Fruit fly (Drosophila melanogaster): ENCODE results near the gene CG4768.
A peak's percentile ranks its signal among the peaks of the same experiment; 100 is the strongest.

The CG4768 gene

DNA sequence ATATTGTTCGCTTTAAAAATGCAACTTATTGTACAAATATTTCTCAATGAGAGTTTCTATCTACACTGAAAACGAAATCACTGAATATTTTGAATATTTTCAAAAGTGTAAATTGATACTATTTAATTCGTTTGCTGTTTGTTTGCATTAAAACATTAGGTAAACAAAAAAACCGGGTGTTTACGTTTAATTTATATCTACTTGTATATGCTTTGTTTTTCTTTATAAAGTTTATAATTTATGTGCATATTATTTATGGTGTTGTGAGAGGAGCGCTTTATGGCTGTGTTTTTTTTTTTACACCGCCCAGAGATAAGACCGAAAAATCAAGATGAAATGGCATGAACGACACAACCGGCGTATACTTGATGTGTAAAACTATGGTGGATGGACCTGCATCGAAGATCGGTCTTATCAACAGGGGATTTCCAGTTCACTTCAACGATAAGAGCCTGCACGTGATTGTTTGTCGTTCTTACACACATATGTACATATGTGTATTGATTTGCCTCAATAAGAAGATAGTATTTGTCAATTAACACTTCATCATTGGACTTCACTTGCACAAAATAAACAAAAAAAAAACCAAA is 37.6 kb downstream of the CG4768 start (continued):
- TF ChIP-seq mam (GFP tag; optimal IDR thresholded peaks at IDR 0.05), result no peak
- no peak for TF ChIP-seq ci (GFP tag; IDR thresholded peaks at IDR 0.05)
- TF ChIP-seq chif (GFP tag; optimal IDR thresholded peaks at IDR 0.05), result no peak
- no peak for TF ChIP-seq shn (GFP tag; optimal IDR thresholded peaks at IDR 0.05)
- no peak for TF ChIP-seq ato (GFP tag; IDR thresholded peaks at IDR 0.05; ENCODE audit: partially characterized antibody)
- no peak for TF ChIP-seq scrt (GFP tag; optimal IDR thresholded peaks at IDR 0.05)
- no peak for TF ChIP-seq Ada2b (GFP tag; IDR thresholded peaks at IDR 0.05)
- TF ChIP-seq sd (tag; optimal IDR thresholded peaks at IDR 0.05), result peak; percentile 5
- TF ChIP-seq jigr1 (GFP tag; IDR thresholded peaks at IDR 0.05), result no peak
- TF ChIP-seq fru (optimal IDR thresholded peaks at IDR 0.05), result no peak
- peak; percentile 59 for TF ChIP-seq cwo (GFP tag; optimal IDR thresholded peaks at IDR 0.05)
- TF ChIP-seq CG10321 (GFP tag; IDR thresholded peaks at IDR 0.05), result no peak
- TF ChIP-seq CG7987 (GFP tag; optimal IDR thresholded peaks at IDR 0.05), result no peak
- no peak for TF ChIP-seq CG10654 (GFP tag; optimal IDR thresholded peaks at IDR 0.05)
- TF ChIP-seq CG10462 (GFP tag; optimal IDR thresholded peaks at IDR 0.05), result no peak
- TF ChIP-seq grau (tag; optimal IDR thresholded peaks at IDR 0.05), result peak; percentile 13
- no peak for TF ChIP-seq Ravus (GFP tag; IDR thresholded peaks at IDR 0.05)
- no peak for TF ChIP-seq sna (GFP tag; IDR thresholded peaks at IDR 0.05; ENCODE audit: partially characterized antibody)
- peak; percentile 41 for TF ChIP-seq CG15269 (tag; optimal IDR thresholded peaks at IDR 0.05)
- no peak for TF ChIP-seq Hr39 (optimal IDR thresholded peaks at IDR 0.05)
- 0 out of 2 replicates have a peak, but pooled peaks have one; percentile 29 for TF ChIP-seq CG6689 (GFP tag; IDR thresholded peaks at IDR 0.05)
- TF ChIP-seq twi (tag; optimal IDR thresholded peaks at IDR 0.05), result no peak
- TF ChIP-seq Dp (GFP tag; optimal IDR thresholded peaks at IDR 0.05), result no peak
- no peak for TF ChIP-seq grn (GFP tag; optimal IDR thresholded peaks at IDR 0.05)
- TF ChIP-seq her (GFP tag; optimal IDR thresholded peaks at IDR 0.05), result no peak
- no peak for TF ChIP-seq Chrac-16 (GFP tag; optimal IDR thresholded peaks at IDR 0.05)
- TF ChIP-seq CG15601 (tag; optimal IDR thresholded peaks at IDR 0.05), result no peak
- TF ChIP-seq GATAe (GFP tag; conservative IDR thresholded peaks at IDR 0.05), result no peak
- no peak for TF ChIP-seq Bteb2 (GFP tag; optimal IDR thresholded peaks at IDR 0.05)
- no peak for TF ChIP-seq CG1792 (GFP tag; optimal IDR thresholded peaks at IDR 0.05)
- no peak for TF ChIP-seq Side (GFP tag; optimal IDR thresholded peaks at IDR 0.05)
- TF ChIP-seq Ptx1 (GFP tag; IDR thresholded peaks at IDR 0.05), result no peak
- TF ChIP-seq CG6272 (GFP tag; IDR thresholded peaks at IDR 0.05), result no peak
- no peak for TF ChIP-seq ac (GFP tag; optimal IDR thresholded peaks at IDR 0.05)
- TF ChIP-seq gem (tag; optimal IDR thresholded peaks at IDR 0.05), result peak; percentile 39
- TF ChIP-seq Xrp1 (GFP tag; IDR thresholded peaks at IDR 0.05), result peak; percentile 17; the same call in 1 of the 2 replicates
- TF ChIP-seq CG14965 (GFP tag; optimal IDR thresholded peaks at IDR 0.05; ENCODE audit: borderline replicate concordance), result no peak
- no peak for TF ChIP-seq Nf-YA (GFP tag; IDR thresholded peaks at IDR 0.05)
- TF ChIP-seq CG4730 (GFP tag; IDR thresholded peaks at IDR 0.05), result 0 out of 2 replicates have a peak, but pooled peaks have one; percentile 13
- TF ChIP-seq CG9215 (GFP tag; IDR thresholded peaks at IDR 0.05), result no peak
- no peak for TF ChIP-seq CG13894 (tag; optimal IDR thresholded peaks at IDR 0.05)
- no peak for TF ChIP-seq zfh2 (GFP tag; optimal IDR thresholded peaks at IDR 0.05)
- peak; percentile 34 for TF ChIP-seq unpg (GFP tag; optimal IDR thresholded peaks at IDR 0.05)
- TF ChIP-seq Spps (tag; optimal IDR thresholded peaks at IDR 0.05), result no peak
- TF ChIP-seq Hr51 (GFP tag; optimal IDR thresholded peaks at IDR 0.05), result peak in 1 of 2 experiments; percentile 46
- TF ChIP-seq CG12236 (GFP tag; optimal IDR thresholded peaks at IDR 0.05), result no peak
- peak; percentile 19 for TF ChIP-seq Fer1 (GFP tag; optimal IDR thresholded peaks at IDR 0.05)
- TF ChIP-seq Neu2 (GFP tag; optimal IDR thresholded peaks at IDR 0.05; ENCODE audit: borderline replicate concordance), result no peak
- TF ChIP-seq CG6654 (GFP tag; optimal IDR thresholded peaks at IDR 0.05), result no peak
- peak; percentile 44 for TF ChIP-seq CG2678 (tag; optimal IDR thresholded peaks at IDR 0.05)
- peak; percentile 2 for TF ChIP-seq CoRest (tag; optimal IDR thresholded peaks at IDR 0.05)

Measured in whole organism, embryonic.